Worm (Caenorhabditis elegans): ENCODE data around the gene F40B5.2.

ce11 chrX:8355350-8355749 lies 12.3 kb upstream of the F40B5.2 start:
- TF ChIP-seq ceh-13 (GFP tag; optimal IDR thresholded peaks at IDR 0.05) (no peak), B0310.2 (tag; optimal IDR thresholded peaks at IDR 0.05) (no peak), tbx-37 (GFP tag; conservative IDR thresholded peaks at IDR 0.05) (no peak), ama-1 (optimal IDR thresholded peaks at IDR 0.05) (no peak)
